Worm (Caenorhabditis elegans) whole organism, L2 larva: ENCODE results near the gene ech-3.

Source experiments
- aly-2 ChIP-seq: fragments of 150-350 bp; optimal IDR thresholded peaks from 2 replicates; lab custom pipeline; 2014; ENCODE audit warnings: missing biosample characterization, missing genetic modification characterization
- ama-1 ChIP-seq: fragments of 150-350 bp; optimal IDR thresholded peaks from 2 replicates; lab custom pipeline; 2018; ENCODE audit warnings: inconsistent platforms
- dmd-4 ChIP-seq: sonication (generic microtip); optimal IDR thresholded peaks from 2 replicates; lab custom pipeline; 2017; ENCODE audit warnings: missing biosample characterization, missing genetic modification characterization
- elt-1 ChIP-seq: fragments of 150-350 bp; optimal IDR thresholded peaks from 2 replicates; lab custom pipeline; 2014; ENCODE audit warnings: missing biosample characterization, missing genetic modification characterization
- elt-3 ChIP-seq: sonication (generic microtip); optimal IDR thresholded peaks from 2 replicates; lab custom pipeline; 2017; ENCODE audit warnings: missing biosample characterization, missing genetic modification characterization
- lin-39 ChIP-seq: fragments of 150-350 bp; optimal IDR thresholded peaks from 2 replicates; lab custom pipeline; 2014; ENCODE audit warnings: missing biosample characterization, missing genetic modification reagents, missing genetic modification characterization
- mab-5 ChIP-seq: fragments of 150-350 bp; optimal IDR thresholded peaks from 2 replicates; lab custom pipeline; 2014; ENCODE audit warnings: missing biosample characterization, missing genetic modification characterization
- nhr-12 ChIP-seq: fragments of 150-350 bp; optimal IDR thresholded peaks from 2 replicates; lab custom pipeline; 2014; ENCODE audit warnings: missing biosample characterization, missing genetic modification characterization
- nhr-237 ChIP-seq: fragments of 150-350 bp; optimal IDR thresholded peaks from 2 replicates; lab custom pipeline; 2014; ENCODE audit warnings: missing biosample characterization, missing genetic modification characterization
- skn-1 ChIP-seq: sonication (generic microtip); optimal IDR thresholded peaks from 2 replicates; lab custom pipeline; 2017; ENCODE audit warnings: missing biosample characterization, missing genetic modification characterization
- unc-39 ChIP-seq: fragments of 150-350 bp; optimal IDR thresholded peaks from 2 replicates; lab custom pipeline; 2014; ENCODE audit warnings: missing biosample characterization, missing genetic modification characterization
- unc-55 ChIP-seq: fragments of 150-350 bp; sonication (generic microtip); optimal IDR thresholded peaks from 3 replicates; lab custom pipeline; 2014; ENCODE audit warnings: missing biosample characterization, missing genetic modification reagents, missing genetic modification characterization

- no peak for TF ChIP-seq lin-39 (tag; lab: Kevin White, UChicago)
- no peak for TF ChIP-seq dmd-4 (tag; lab: Kevin White, UChicago)
- TF ChIP-seq mab-5 (tag; lab: Kevin White, UChicago) = no peak
- no peak for TF ChIP-seq unc-55 (GFP tag; lab: Kevin White, UChicago)
- TF ChIP-seq unc-39 (tag; lab: Kevin White, UChicago) = no peak
- TF ChIP-seq elt-1 (tag; lab: Kevin White, UChicago) = no peak
- no peak for TF ChIP-seq skn-1 (tag; lab: Kevin White, UChicago)
- TF ChIP-seq nhr-237 (tag; lab: Kevin White, UChicago) = no peak
- TF ChIP-seq ama-1 (lab: Kevin White, UChicago) = no peak
- no peak for TF ChIP-seq elt-3
- no peak for TF ChIP-seq aly-2 (tag; lab: Kevin White, UChicago)
- no peak for TF ChIP-seq nhr-12 (tag; lab: Kevin White, UChicago)
These were observed 13.9 kb downstream of the ech-3 start, which contains the start of gene ZC513.14 for ce11 chrV:8035947-8036346.
